Fruit fly (Drosophila melanogaster) whole organism, embryonic: Measurements from ENCODE around the gene Uba5.

ENCODE experiments used
- Antp ChIP-seq: fragments of 200-800 bp; sonication (Bioruptor generic); optimal IDR thresholded peaks from 3 replicates; lab custom pipeline; 2016; ENCODE audit warnings: missing biosample characterization, missing genetic modification characterization
- Awh ChIP-seq: fragments of 200-800 bp; sonication (Bioruptor generic); IDR thresholded peaks from 2 replicates; pipeline ENCODE4, ENCODE4 v1.3.6; 2022; ENCODE audit warnings: missing biosample characterization, missing genetic modification characterization
- Bteb2 ChIP-seq: fragments of 200-800 bp; sonication (Bioruptor generic); optimal IDR thresholded peaks from 2 replicates; lab custom pipeline; 2016; ENCODE audit warnings: missing biosample characterization, missing genetic modification characterization
- CG11504 ChIP-seq: fragments of 200-800 bp; sonication (Bioruptor generic); optimal IDR thresholded peaks from 3 replicates; lab custom pipeline; 2019; ENCODE audit warnings: missing biosample characterization, mild to moderate bottlenecking, missing genetic modification characterization, moderate library complexity
- CG12659 ChIP-seq: fragments of 200-800 bp; sonication (Bioruptor generic); optimal IDR thresholded peaks from 3 replicates; lab custom pipeline; 2017; ENCODE audit warnings: mild to moderate bottlenecking, missing biosample characterization, missing genetic modification reagents, missing genetic modification characterization
- CG13424 ChIP-seq: fragments of 200-800 bp; sonication (Bioruptor generic); optimal IDR thresholded peaks from 2 replicates; lab custom pipeline; 2019; ENCODE audit warnings: missing biosample characterization, mild to moderate bottlenecking, missing genetic modification characterization, moderate library complexity
- CG13894 ChIP-seq: fragments of 200-800 bp; sonication (Bioruptor generic); optimal IDR thresholded peaks from 3 replicates; lab custom pipeline; 2018; ENCODE audit warnings: missing biosample characterization, mild to moderate bottlenecking, missing genetic modification characterization, moderate library complexity
- CG14441 ChIP-seq: fragments of 200-800 bp; sonication (Bioruptor generic); IDR thresholded peaks from 2 replicates; pipeline ENCODE4 v1.3.6; 2022; ENCODE audit warnings: missing biosample characterization, missing genetic modification characterization
- CG1647 ChIP-seq: fragments of 200-800 bp; sonication (Bioruptor generic); optimal IDR thresholded peaks from 3 replicates; lab custom pipeline; 2016; ENCODE audit warnings: missing biosample characterization, missing genetic modification characterization
- CG16815 ChIP-seq: fragments of 200-800 bp; sonication (Bioruptor generic); optimal IDR thresholded peaks from 3 replicates; lab custom pipeline; 2017; ENCODE audit warnings: missing biosample characterization, mild to moderate bottlenecking, missing genetic modification characterization
- CG17186 ChIP-seq: fragments of 200-800 bp; sonication (Bioruptor generic); optimal IDR thresholded peaks from 3 replicates; lab custom pipeline; 2017; ENCODE audit warnings: missing biosample characterization, missing genetic modification reagents, missing genetic modification characterization
- CG17328 ChIP-seq: fragments of 200-800 bp; sonication (Bioruptor generic); IDR thresholded peaks from 2 replicates; pipeline ENCODE4 v1.3.6; 2022; ENCODE audit warnings: missing biosample characterization, missing genetic modification characterization
- CG18262 ChIP-seq: fragments of 200-800 bp; optimal IDR thresholded peaks from 3 replicates; lab custom pipeline; 2019; ENCODE audit warnings: missing biosample characterization, mild to moderate bottlenecking, missing genetic modification characterization, moderate library complexity
- CG18476 ChIP-seq: fragments of 200-800 bp; sonication (Bioruptor generic); optimal IDR thresholded peaks from 2 replicates; lab custom pipeline; 2016; ENCODE audit warnings: missing biosample characterization, mild to moderate bottlenecking, missing genetic modification characterization
- CG2712 ChIP-seq: fragments of 200-800 bp; optimal IDR thresholded peaks from 3 replicates; lab custom pipeline; 2019; ENCODE audit warnings: missing biosample characterization, mild to moderate bottlenecking, missing genetic modification characterization, moderate library complexity
- CG32767 ChIP-seq: fragments of 200-800 bp; sonication (Bioruptor generic); IDR thresholded peaks from 2 replicates; pipeline ENCODE4 v1.3.6; 2022; ENCODE audit warnings: missing biosample characterization, missing genetic modification characterization
- CG3726 ChIP-seq: fragments of 200-800 bp; sonication (Bioruptor generic); IDR thresholded peaks from 3 replicates; pipeline ENCODE4, ENCODE4 v1.3.6; 2022; ENCODE audit warnings: missing biosample characterization, missing genetic modification characterization
- CG3838 ChIP-seq: fragments of 200-800 bp; sonication (Bioruptor generic); optimal IDR thresholded peaks from 3 replicates; lab custom pipeline; 2016; ENCODE audit warnings: missing biosample characterization, missing genetic modification characterization
- CG5245 ChIP-seq: fragments of 200-800 bp; sonication (Bioruptor generic); optimal IDR thresholded peaks from 3 replicates; lab custom pipeline; 2016; ENCODE audit warnings: missing biosample characterization, missing genetic modification characterization
- CG6683 ChIP-seq: fragments of 200-800 bp; sonication (Bioruptor generic); optimal IDR thresholded peaks from 2 replicates; lab custom pipeline; 2017; ENCODE audit warnings: missing biosample characterization, mild to moderate bottlenecking, missing genetic modification characterization, missing genetic modification reagents
- CG6854 ChIP-seq: fragments of 200-800 bp; sonication (Bioruptor generic); optimal IDR thresholded peaks from 3 replicates; lab custom pipeline; 2017; ENCODE audit warnings: missing biosample characterization, mild to moderate bottlenecking, missing genetic modification characterization
- CG7987 ChIP-seq: fragments of 200-800 bp; sonication (Bioruptor generic); optimal IDR thresholded peaks from 2 replicates; lab custom pipeline; 2018; ENCODE audit warnings: missing biosample characterization, mild to moderate bottlenecking, missing genetic modification characterization, moderate library complexity
- CG8089 ChIP-seq: fragments of 200-800 bp; sonication (Bioruptor generic); optimal IDR thresholded peaks from 3 replicates; lab custom pipeline; 2016; ENCODE audit warnings: missing biosample characterization, missing genetic modification characterization
- CG9817 ChIP-seq: fragments of 200-800 bp; sonication (Bioruptor generic); optimal IDR thresholded peaks from 2 replicates; lab custom pipeline; 2018; ENCODE audit warnings: missing biosample characterization, mild to moderate bottlenecking, missing genetic modification characterization, moderate library complexity
- CG9932 ChIP-seq: fragments of 200-800 bp; sonication (Bioruptor generic); IDR thresholded peaks from 2 replicates; pipeline ENCODE4 v1.3.6; 2022; ENCODE audit warnings: missing biosample characterization, missing genetic modification characterization
- CoRest ChIP-seq: fragments of 200-800 bp; sonication (Bioruptor generic); optimal IDR thresholded peaks from 3 replicates; lab custom pipeline; 2018; ENCODE audit warnings: missing biosample characterization, mild to moderate bottlenecking, missing genetic modification characterization, moderate library complexity
- Doc2 ChIP-seq: fragments of 200-800 bp; sonication (Bioruptor generic); IDR thresholded peaks from 2 replicates; pipeline ENCODE4 v1.3.6; 2022; ENCODE audit warnings: missing biosample characterization, missing genetic modification characterization
- Drgx ChIP-seq: fragments of 200-800 bp; sonication (Bioruptor generic); IDR thresholded peaks from 2 replicates; pipeline ENCODE4 v1.3.6; 2022; ENCODE audit warnings: missing biosample characterization, missing genetic modification characterization
- E2f2 ChIP-seq: fragments of 200-800 bp; sonication (Bioruptor generic); IDR thresholded peaks from 2 replicates; pipeline ENCODE4 v1.3.6; 2022; ENCODE audit warnings: missing biosample characterization, missing genetic modification characterization
- Myb ChIP-seq: fragments of 200-800 bp; sonication (Bioruptor generic); optimal IDR thresholded peaks from 2 replicates; lab custom pipeline; 2016; ENCODE audit warnings: missing biosample characterization, missing genetic modification characterization
- Pdp1 ChIP-seq, 2 experiments: fragments of 200-800 bp; sonication (Bioruptor generic); optimal IDR thresholded peaks; 3 replicates each; lab custom pipeline; 2016; ENCODE audit warnings: missing biosample characterization in 2 of 2, missing genetic modification characterization in 2 of 2, mild to moderate bottlenecking in 1 of 2, moderate library complexity in 1 of 2
- Sry-β ChIP-seq: fragments of 200-800 bp; sonication (Bioruptor generic); optimal IDR thresholded peaks from 2 replicates; lab custom pipeline; 2018; ENCODE audit warnings: missing biosample characterization, mild to moderate bottlenecking, missing genetic modification characterization, moderate library complexity
- Vsx1 ChIP-seq: fragments of 200-800 bp; sonication (Bioruptor generic); optimal IDR thresholded peaks from 2 replicates; lab custom pipeline; 2017; ENCODE audit warnings: missing biosample characterization, mild to moderate bottlenecking, missing genetic modification characterization, missing genetic modification reagents
- Xrp1 ChIP-seq: fragments of 200-800 bp; sonication (Bioruptor generic); IDR thresholded peaks from 2 replicates; pipeline ENCODE4 v1.3.6; 2022; ENCODE audit warnings: missing biosample characterization, missing genetic modification characterization
- cato ChIP-seq: fragments of 200-800 bp; sonication (Bioruptor generic); optimal IDR thresholded peaks from 2 replicates; lab custom pipeline; 2016; ENCODE audit warnings: missing biosample characterization, missing genetic modification characterization, borderline replicate concordance
- caup ChIP-seq: fragments of 200-800 bp; sonication (Bioruptor generic); optimal IDR thresholded peaks from 3 replicates; lab custom pipeline; 2017; ENCODE audit warnings: missing biosample characterization, mild to moderate bottlenecking, missing genetic modification characterization, moderate library complexity; ENCODE audit not compliant: severe bottlenecking
- dati ChIP-seq: fragments of 200-800 bp; sonication (Bioruptor generic); IDR thresholded peaks from 2 replicates; pipeline ENCODE4 v1.3.6; 2022; ENCODE audit warnings: missing biosample characterization, missing genetic modification characterization
- dimm ChIP-seq: fragments of 200-800 bp; sonication (Bioruptor generic); IDR thresholded peaks from 2 replicates; pipeline ENCODE4 v1.3.6; 2022; ENCODE audit warnings: missing biosample characterization, missing genetic modification characterization
- gcm2 ChIP-seq: fragments of 200-800 bp; sonication (Bioruptor generic); optimal IDR thresholded peaks from 2 replicates; lab custom pipeline; 2016; ENCODE audit warnings: missing biosample characterization, missing genetic modification characterization
- grau ChIP-seq: fragments of 200-800 bp; optimal IDR thresholded peaks from 3 replicates; lab custom pipeline; 2019; ENCODE audit warnings: missing biosample characterization, mild to moderate bottlenecking, missing genetic modification characterization, moderate library complexity
- lbe ChIP-seq: fragments of 200-800 bp; sonication (Bioruptor generic); optimal IDR thresholded peaks from 2 replicates; lab custom pipeline; 2016; ENCODE audit warnings: missing biosample characterization, mild to moderate bottlenecking, missing genetic modification characterization
- maf-S ChIP-seq: fragments of 200-800 bp; sonication (Bioruptor generic); optimal IDR thresholded peaks from 2 replicates; lab custom pipeline; 2016; ENCODE audit warnings: missing biosample characterization, missing genetic modification characterization
- nau ChIP-seq: fragments of 200-800 bp; sonication (Bioruptor generic); optimal IDR thresholded peaks from 3 replicates; lab custom pipeline; 2017; ENCODE audit warnings: missing biosample characterization, mild to moderate bottlenecking, missing genetic modification characterization, missing genetic modification reagents
- row ChIP-seq: fragments of 200-800 bp; sonication (Bioruptor generic); IDR thresholded peaks from 3 replicates; pipeline ENCODE4 v1.3.6; 2022; ENCODE audit warnings: missing biosample characterization, missing genetic modification characterization
- run ChIP-seq: fragments of 200-800 bp; sonication (Bioruptor generic); optimal IDR thresholded peaks from 3 replicates; lab custom pipeline; 2018; ENCODE audit warnings: missing biosample characterization, mild to moderate bottlenecking, missing genetic modification characterization
- salm ChIP-seq: fragments of 200-800 bp; sonication (Bioruptor generic); optimal IDR thresholded peaks from 2 replicates; lab custom pipeline; 2018; ENCODE audit warnings: missing biosample characterization, mild to moderate bottlenecking, missing genetic modification characterization
- tio ChIP-seq: fragments of 200-800 bp; sonication (Bioruptor generic); optimal IDR thresholded peaks from 2 replicates; lab custom pipeline; 2017; ENCODE audit warnings: missing biosample characterization, missing genetic modification characterization, inconsistent platforms
- tna ChIP-seq: fragments of 200-800 bp; sonication (Bioruptor generic); IDR thresholded peaks from 2 replicates; pipeline ENCODE4 v1.3.6; 2022; ENCODE audit warnings: missing biosample characterization, missing genetic modification characterization; ENCODE audit not compliant: partially characterized antibody
- ttk ChIP-seq: fragments of 200-800 bp; sonication (Bioruptor generic); IDR thresholded peaks from 2 replicates; pipeline ENCODE4 v2.1.2; 2022; ENCODE audit warnings: missing biosample characterization, missing genetic modification characterization
- tup ChIP-seq: fragments of 200-800 bp; sonication (Bioruptor generic); optimal IDR thresholded peaks from 2 replicates; lab custom pipeline; 2016; ENCODE audit warnings: missing biosample characterization, mild to moderate bottlenecking, missing genetic modification characterization, moderate library complexity

Uba5 gene

dm6 chrX:11451027-11451572 is 32.2 kb upstream of the Uba5 start (continued):
- TF ChIP-seq dimm (peak; percentile 39; the same call in 1 of the 2 replicates), run (tag; lab: Kevin White, UChicago) (no peak), caup (GFP tag; lab: Kevin White, UChicago) (peak; percentile 37), Doc2 (GFP tag; lab: Robert Waterston, UW) (no peak), tup (GFP tag; lab: Kevin White, UChicago) (no peak), grau (tag; lab: Kevin White, UChicago) (peak; percentile 82), CG5245 (no peak), CG7987 (GFP tag; lab: Kevin White, UChicago) (no peak), lbe (GFP tag; lab: Kevin White, UChicago) (no peak), CG16815 (GFP tag; lab: Kevin White, UChicago) (no peak), CoRest (tag; lab: Kevin White, UChicago) (peak; percentile 18), CG32767 (no peak), Drgx (GFP tag; lab: Robert Waterston, UW) (peak; percentile 80), dati (GFP tag; lab: Robert Waterston, UW) (no peak), CG17328 (GFP tag; lab: Robert Waterston, UW) (peak; percentile 61), Awh (0 out of 2 replicates have a peak, but pooled peaks have one; percentile 8), row (GFP tag; lab: Robert Waterston, UW) (peak; percentile 64), Xrp1 (GFP tag; lab: Robert Waterston, UW) (0 out of 2 replicates have a peak, but pooled peaks have one; percentile 37), E2f2 (GFP tag; lab: Robert Waterston, UW) (peak; percentile 24; the same call in 1 of the 2 replicates), CG18262 (tag; lab: Kevin White, UChicago) (no peak), nau (no peak), Myb (GFP tag; lab: Kevin White, UChicago) (peak; percentile 17), CG18476 (GFP tag; lab: Kevin White, UChicago) (no peak), cato (GFP tag; lab: Kevin White, UChicago) (no peak), Bteb2 (GFP tag; lab: Kevin White, UChicago) (peak; percentile 3), Antp (GFP tag; lab: Kevin White, UChicago) (no peak), CG3838 (no peak), CG13894 (tag; lab: Kevin White, UChicago) (peak; percentile 12), Vsx1 (GFP tag; lab: Kevin White, UChicago) (no peak), Pdp1 (GFP tag; optimal IDR thresholded peaks at IDR 0.05; lab: Kevin White, UChicago) (peak; percentile 18 to 39), CG13424 (tag; lab: Kevin White, UChicago) (peak; percentile 53), CG2712 (tag; lab: Kevin White, UChicago) (peak; percentile 43), tio (peak; percentile 31), CG9932 (GFP tag; lab: Robert Waterston, UW) (peak; percentile 80), CG3726 (GFP tag; lab: Robert Waterston, UW) (no peak), CG12659 (peak; percentile 31), CG1647 (no peak), CG9817 (peak; percentile 41), CG6854 (GFP tag; lab: Kevin White, UChicago) (no peak), Sry-β (GFP tag; lab: Kevin White, UChicago) (no peak), CG8089 (GFP tag; lab: Kevin White, UChicago) (peak; percentile 47), maf-S (GFP tag; lab: Kevin White, UChicago) (peak; percentile 38), CG6683 (GFP tag; lab: Kevin White, UChicago) (no peak), CG14441 (GFP tag; lab: Robert Waterston, UW) (peak; percentile 74), CG11504 (tag; lab: Kevin White, UChicago) (peak; percentile 57), ttk (no peak), salm (tag; lab: Kevin White, UChicago) (no peak), CG17186 (GFP tag; lab: Kevin White, UChicago) (no peak), tna (no peak), gcm2 (GFP tag; lab: Kevin White, UChicago) (no peak)
